Worm (Caenorhabditis elegans): Measurements from ENCODE around the gene C09G12.5.

ce11 chrIV:3440848-3441247 lies 38.3 kb upstream of the C09G12.5 start, which contains the start of gene grd-10:
- TF ChIP-seq him-1 (tag; optimal IDR thresholded peaks at IDR 0.05): no peak
- no peak for TF ChIP-seq dao-5 (tag; optimal IDR thresholded peaks at IDR 0.05)

Data from whole organism, L4/young adult.